Fruit fly (Drosophila melanogaster) whole organism, pupa: ENCODE measurements around the gene ush.
A peak's percentile ranks its signal among the peaks of the same experiment; 100 is the strongest.

Source experiments
- CG10348 ChIP-seq: fragments of 200-800 bp; sonication (Bioruptor generic); IDR thresholded peaks from 2 replicates; pipeline ENCODE4 v1.3.6; 2022; ENCODE audit warnings: missing biosample characterization, missing genetic modification characterization
- CG12605 ChIP-seq: fragments of 200-800 bp; sonication (Bioruptor generic); IDR thresholded peaks from 2 replicates; pipeline ENCODE4 v1.3.6; 2022; ENCODE audit warnings: missing biosample characterization, missing genetic modification characterization
- CG13204 ChIP-seq: fragments of 200-800 bp; sonication (Bioruptor generic); optimal IDR thresholded peaks from 2 replicates; lab custom pipeline; 2018; ENCODE audit warnings: missing biosample characterization, mild to moderate bottlenecking, missing genetic modification characterization, moderate library complexity
- CG14655 ChIP-seq: fragments of 200-800 bp; sonication (Bioruptor generic); optimal IDR thresholded peaks from 3 replicates; lab custom pipeline; 2017; ENCODE audit warnings: mild to moderate bottlenecking, missing biosample characterization, missing genetic modification reagents, missing genetic modification characterization
- CG15710 ChIP-seq: fragments of 200-800 bp; sonication (Bioruptor generic); optimal IDR thresholded peaks from 2 replicates; lab custom pipeline; 2018; ENCODE audit warnings: missing biosample characterization, mild to moderate bottlenecking, missing genetic modification characterization, moderate library complexity
- CG17806 ChIP-seq: fragments of 200-800 bp; sonication (Bioruptor generic); optimal IDR thresholded peaks from 2 replicates; lab custom pipeline; 2018; ENCODE audit warnings: missing biosample characterization, mild to moderate bottlenecking, missing genetic modification characterization, moderate library complexity
- CG32121 ChIP-seq: fragments of 200-800 bp; sonication (Bioruptor generic); IDR thresholded peaks from 2 replicates; pipeline ENCODE4 v1.3.6; 2022; ENCODE audit warnings: missing biosample characterization, missing genetic modification characterization
- CG34367 ChIP-seq: fragments of 200-800 bp; sonication (Bioruptor generic); optimal IDR thresholded peaks from 2 replicates; lab custom pipeline; 2018; ENCODE audit warnings: missing biosample characterization, mild to moderate bottlenecking, missing genetic modification characterization
- CG4496 ChIP-seq: fragments of 200-800 bp; sonication (Bioruptor generic); IDR thresholded peaks from 3 replicates; pipeline ENCODE4 v1.3.6; 2022; ENCODE audit warnings: missing biosample characterization, missing genetic modification characterization
- CG8159 ChIP-seq: fragments of 200-800 bp; sonication (Bioruptor generic); optimal IDR thresholded peaks from 3 replicates; lab custom pipeline; 2018; ENCODE audit warnings: missing biosample characterization, mild to moderate bottlenecking, missing genetic modification characterization, moderate library complexity
- CG8301 ChIP-seq: fragments of 200-800 bp; sonication (Bioruptor generic); optimal IDR thresholded peaks from 2 replicates; lab custom pipeline; 2018; ENCODE audit warnings: missing biosample characterization, mild to moderate bottlenecking, missing genetic modification characterization
- CG9948 ChIP-seq: fragments of 200-800 bp; sonication (Bioruptor generic); optimal IDR thresholded peaks from 2 replicates; lab custom pipeline; 2018; ENCODE audit warnings: missing biosample characterization, mild to moderate bottlenecking, missing genetic modification characterization, moderate library complexity
- D1 ChIP-seq: fragments of 200-800 bp; sonication (Bioruptor generic); optimal IDR thresholded peaks from 2 replicates; lab custom pipeline; 2018; ENCODE audit warnings: missing biosample characterization, mild to moderate bottlenecking, missing genetic modification characterization, moderate library complexity
- EcR ChIP-seq: fragments of 200-800 bp; sonication (Bioruptor generic); optimal IDR thresholded peaks from 3 replicates; lab custom pipeline; 2019; ENCODE audit warnings: missing biosample characterization, missing genetic modification characterization, mild to moderate bottlenecking, moderate library complexity, missing genetic modification reagents
- Ets98B ChIP-seq: fragments of 200-800 bp; sonication (Bioruptor generic); IDR thresholded peaks from 2 replicates; pipeline ENCODE4 v1.3.6; 2022; ENCODE audit warnings: missing biosample characterization, missing genetic modification characterization
- Pif1A ChIP-seq: fragments of 200-800 bp; sonication (Bioruptor generic); optimal IDR thresholded peaks from 3 replicates; lab custom pipeline; 2016; ENCODE audit warnings: missing biosample characterization, missing genetic modification characterization
- Pif1B ChIP-seq: fragments of 200-800 bp; sonication (Bioruptor generic); optimal IDR thresholded peaks from 3 replicates; lab custom pipeline; 2016; ENCODE audit warnings: missing biosample characterization, missing genetic modification characterization
- Snoo ChIP-seq: fragments of 200-800 bp; sonication (Bioruptor generic); optimal IDR thresholded peaks from 3 replicates; lab custom pipeline; 2017; ENCODE audit warnings: missing biosample characterization, mild to moderate bottlenecking, missing genetic modification characterization, inconsistent platforms
- fd96Ca ChIP-seq: fragments of 200-800 bp; sonication (Bioruptor generic); IDR thresholded peaks from 3 replicates; pipeline ENCODE4 v1.3.6; 2022; ENCODE audit warnings: missing biosample characterization, missing genetic modification characterization
- gl ChIP-seq: fragments of 200-800 bp; sonication (Bioruptor generic); optimal IDR thresholded peaks from 2 replicates; lab custom pipeline; 2018; ENCODE audit warnings: missing biosample characterization, mild to moderate bottlenecking, missing genetic modification characterization
- rn ChIP-seq: fragments of 200-800 bp; sonication (Bioruptor generic); IDR thresholded peaks from 2 replicates; pipeline ENCODE4 v1.3.6; 2022; ENCODE audit warnings: missing biosample characterization, missing genetic modification characterization

ush gene

dm6 chr2L:521001-521827 lies 45.2 kb downstream of the ush start:
- TF ChIP-seq fd96Ca: no peak
- TF ChIP-seq EcR: no peak
- TF ChIP-seq CG34367 (tag; lab: Kevin White, UChicago): no peak
- TF ChIP-seq CG4496: no peak
- TF ChIP-seq Pif1A (GFP tag; lab: Kevin White, UChicago): no peak
- no peak for TF ChIP-seq CG10348 (GFP tag; lab: Robert Waterston, UW)
- no peak for TF ChIP-seq CG8301 (tag; lab: Kevin White, UChicago)
- no peak for TF ChIP-seq rn (GFP tag; lab: Robert Waterston, UW)
- no peak for TF ChIP-seq Pif1B
- TF ChIP-seq CG14655 (GFP tag; lab: Kevin White, UChicago): no peak
- no peak for TF ChIP-seq CG17806 (tag; lab: Kevin White, UChicago)
- no peak for TF ChIP-seq D1 (tag; lab: Kevin White, UChicago)
- no peak for TF ChIP-seq Snoo (tag; lab: Kevin White, UChicago)
- TF ChIP-seq Ets98B (GFP tag; lab: Robert Waterston, UW): no peak
- TF ChIP-seq CG8159 (tag; lab: Kevin White, UChicago): no peak
- TF ChIP-seq CG15710 (tag; lab: Kevin White, UChicago): no peak
- no peak for TF ChIP-seq CG13204 (GFP tag; lab: Kevin White, UChicago)
- no peak for TF ChIP-seq CG9948

- peak; percentile 33 for TF ChIP-seq CG8301 (tag; lab: Kevin White, UChicago)
- TF ChIP-seq CG10348 (GFP tag; lab: Robert Waterston, UW): no peak
- no peak for TF ChIP-seq CG13204 (GFP tag; lab: Kevin White, UChicago)
- TF ChIP-seq rn (GFP tag; lab: Robert Waterston, UW): no peak
- TF ChIP-seq Ets98B (GFP tag; lab: Robert Waterston, UW): peak; percentile 26
- TF ChIP-seq CG4496: peak; percentile 70
- no peak for TF ChIP-seq EcR
- TF ChIP-seq CG32121 (GFP tag; lab: Robert Waterston, UW): 0 out of 2 replicates have a peak, but pooled peaks have one; percentile 32
- peak; percentile 2 for TF ChIP-seq CG8159 (tag; lab: Kevin White, UChicago)
- TF ChIP-seq Snoo (tag; lab: Kevin White, UChicago): no peak
- TF ChIP-seq CG17806 (tag; lab: Kevin White, UChicago): peak; percentile 31
- TF ChIP-seq CG12605 (GFP tag; lab: Robert Waterston, UW): no peak
- TF ChIP-seq gl: no peak
- peak; percentile 26 for TF ChIP-seq CG9948
- TF ChIP-seq CG14655 (GFP tag; lab: Kevin White, UChicago): peak; percentile 33
- peak; percentile 47; the same call in 1 of the 3 replicates for TF ChIP-seq fd96Ca
- TF ChIP-seq Pif1B: no peak
- no peak for TF ChIP-seq Pif1A (GFP tag; lab: Kevin White, UChicago)
- no peak for TF ChIP-seq CG34367 (tag; lab: Kevin White, UChicago)
- no peak for TF ChIP-seq CG15710 (tag; lab: Kevin White, UChicago)
- TF ChIP-seq D1 (tag; lab: Kevin White, UChicago): no peak
Observed at dm6 chr2L:521940-522632, 46.1 kb downstream of the ush start.

- TF ChIP-seq CG4496 (no peak), CG8159 (tag; lab: Kevin White, UChicago) (peak; percentile 63), CG34367 (tag; lab: Kevin White, UChicago) (peak; percentile 46), Ets98B (GFP tag; lab: Robert Waterston, UW) (0 out of 2 replicates have a peak, but pooled peaks have one; percentile 5), CG32121 (GFP tag; lab: Robert Waterston, UW) (0 out of 2 replicates have a peak, but pooled peaks have one; percentile 14), rn (GFP tag; lab: Robert Waterston, UW) (no peak), CG10348 (GFP tag; lab: Robert Waterston, UW) (no peak), CG15710 (tag; lab: Kevin White, UChicago) (peak; percentile 48), EcR (no peak), CG13204 (GFP tag; lab: Kevin White, UChicago) (no peak), D1 (tag; lab: Kevin White, UChicago) (no peak), Snoo (tag; lab: Kevin White, UChicago) (peak; percentile 43), CG17806 (tag; lab: Kevin White, UChicago) (peak; percentile 66), CG8301 (tag; lab: Kevin White, UChicago) (peak; percentile 57), Pif1B (peak; percentile 51), gl (no peak), CG9948 (peak; percentile 55), CG14655 (GFP tag; lab: Kevin White, UChicago) (peak; percentile 72), fd96Ca (no peak; the same call in 2 of the 3 replicates), Pif1A (GFP tag; lab: Kevin White, UChicago) (peak; percentile 33), CG12605 (GFP tag; lab: Robert Waterston, UW) (peak; percentile 42; the same call in 1 of the 2 replicates)
Observed at dm6 chr2L:522752-523151, 46.7 kb downstream of the ush start.

- TF ChIP-seq CG13204 (GFP tag; lab: Kevin White, UChicago) (peak; percentile 91), Ets98B (GFP tag; lab: Robert Waterston, UW) (peak; percentile 41), CG32121 (GFP tag; lab: Robert Waterston, UW) (peak; percentile 39; the same call in 1 of the 2 replicates), CG17806 (tag; lab: Kevin White, UChicago) (no peak), EcR (peak; percentile 34), Snoo (tag; lab: Kevin White, UChicago) (peak; percentile 1), Pif1B (peak; percentile 10), Pif1A (GFP tag; lab: Kevin White, UChicago) (peak; percentile 42), rn (GFP tag; lab: Robert Waterston, UW) (no peak), CG34367 (tag; lab: Kevin White, UChicago) (no peak), CG12605 (GFP tag; lab: Robert Waterston, UW) (0 out of 2 replicates have a peak, but pooled peaks have one; percentile 23), D1 (tag; lab: Kevin White, UChicago) (no peak), CG9948 (no peak), CG14655 (GFP tag; lab: Kevin White, UChicago) (no peak), CG4496 (peak; percentile 68; the same call in 2 of the 3 replicates), CG10348 (GFP tag; lab: Robert Waterston, UW) (no peak), CG15710 (tag; lab: Kevin White, UChicago) (no peak)
Observed at dm6 chr2L:523165-523835, 47.3 kb downstream of the ush start.
